Worm (Caenorhabditis elegans): ENCODE data around the gene ztf-17.
A peak's percentile ranks its signal among the peaks of the same experiment; 100 is the strongest.

The ztf-17 gene

ce11 chrII:7860221-7860928, 9.6 kb downstream of the ztf-17 start, which contains the start of gene lin-5 (continued):
- TF ChIP-seq lsy-2 (tag; optimal IDR thresholded peaks at IDR 0.05): peak in 1 of 2 experiments; percentile 86
- TF ChIP-seq dve-1 (tag; optimal IDR thresholded peaks at IDR 0.05; ENCODE audit: insufficient read depth): peak; percentile 4
- TF ChIP-seq zag-1 (tag; optimal IDR thresholded peaks at IDR 0.05): no peak
- no peak for TF ChIP-seq snpc-4 (tag; optimal IDR thresholded peaks at IDR 0.05)
- peak in 1 of 2 experiments; percentile 91 for TF ChIP-seq unc-62 (GFP tag; optimal IDR thresholded peaks at IDR 0.05 in 1 of 2)
- no peak for TF ChIP-seq unc-62 (tag; optimal IDR thresholded peaks at IDR 0.05)
- peak; percentile 58 for TF ChIP-seq T20F7.1 (GFP tag; optimal IDR thresholded peaks at IDR 0.05)

DNA sequence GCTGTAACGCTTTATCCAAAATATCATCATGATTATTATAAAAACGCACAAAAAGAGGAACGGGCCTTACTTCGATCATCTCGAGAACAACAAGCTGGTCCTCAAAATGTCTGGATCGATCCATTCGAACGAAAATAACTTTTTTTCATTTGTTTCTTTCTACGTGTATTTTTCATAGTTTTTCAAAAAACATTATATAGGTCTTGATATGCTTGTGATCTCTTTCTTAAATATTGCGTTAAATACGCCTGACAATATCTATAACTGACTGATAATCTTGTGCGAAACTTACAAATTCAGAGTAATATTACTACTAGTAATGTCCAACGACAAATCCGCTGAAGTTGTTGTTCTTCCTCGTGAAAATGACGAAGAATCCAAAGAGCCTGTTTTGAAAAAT, 11.9 kb downstream of the ztf-17 start, which contains the start of gene sds-22:
Gene sds-22, plus strand, starts transcription at position 301 of the 400 bp plus-strand sequence.
- TF ChIP-seq snpc-1.2 (GFP tag; IDR thresholded peaks at IDR 0.05): no peak
- no peak for TF ChIP-seq dpl-1 (GFP tag; optimal IDR thresholded peaks at IDR 0.05)
- TF ChIP-seq aha-1 (tag): peak; percentile 13

- TF ChIP-seq lim-7 (GFP tag; IDR thresholded peaks at IDR 0.05) (no peak), rbr-2 (tag; optimal IDR thresholded peaks at IDR 0.05) (peak; percentile 28), mes-2 (tag; optimal IDR thresholded peaks at IDR 0.05; ENCODE audit: poor library complexity, severe bottlenecking) (peak; percentile 62), dve-1 (tag; optimal IDR thresholded peaks at IDR 0.05; ENCODE audit: insufficient read depth) (peak; percentile 28), hif-1 (tag; optimal IDR thresholded peaks at IDR 0.05) (peak in 1 of 2 experiments; percentile 66), nhr-28 (tag; optimal IDR thresholded peaks at IDR 0.05) (peak; percentile 26), lir-3 (tag; optimal IDR thresholded peaks at IDR 0.05) (no peak), dpl-1 (GFP tag; optimal IDR thresholded peaks at IDR 0.05) (peak; percentile 52), T20F7.1 (GFP tag; optimal IDR thresholded peaks at IDR 0.05) (peak; percentile 98), lsy-2 (tag; optimal IDR thresholded peaks at IDR 0.05) (peak in 1 of 2 experiments; percentile 66), ceh-62 (tag; optimal IDR thresholded peaks at IDR 0.05) (no peak), attf-4 (tag; optimal IDR thresholded peaks at IDR 0.05) (no peak), hlh-30 (tag; optimal IDR thresholded peaks at IDR 0.05; ENCODE audit: insufficient read depth) (peak; percentile 4), mep-1 (tag; optimal IDR thresholded peaks at IDR 0.05) (peak; percentile 33)
These were observed 12.4 kb downstream of the ztf-17 start, which contains the start of the genes cec-3 and T09A5.15 for ce11 chrII:7857485-7858010. Gene cec-3, minus strand, starts transcription at chrII:7857600. Gene T09A5.15, plus strand, starts transcription at chrII:7857960.

DNA sequence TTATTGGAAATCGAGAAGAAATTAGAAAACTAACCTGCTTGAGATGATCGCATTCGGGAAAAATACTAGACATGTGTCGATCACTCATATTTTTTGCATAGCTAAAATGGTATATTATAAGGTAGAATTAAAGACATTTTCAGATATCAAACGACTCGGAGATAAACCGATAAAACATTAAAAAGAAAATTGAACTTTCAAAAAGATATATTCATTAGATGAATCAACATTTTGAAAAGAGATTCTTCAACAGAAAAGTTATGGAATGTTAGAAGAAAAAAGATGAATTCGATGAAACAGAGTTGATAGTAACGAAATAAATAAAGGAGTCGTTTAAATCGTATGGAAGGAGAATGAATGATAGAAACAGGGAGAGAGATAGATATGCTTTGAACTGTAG, 14.3 kb downstream of the ztf-17 start, which contains the start of gene mdmh-35:
Gene mdmh-35, minus strand, starts transcription at position 101 of the 400 bp plus-strand sequence.
- TF ChIP-seq aha-1 (tag) (peak; percentile 26), lin-39 (tag; optimal IDR thresholded peaks at IDR 0.05) (no peak)

DNA sequence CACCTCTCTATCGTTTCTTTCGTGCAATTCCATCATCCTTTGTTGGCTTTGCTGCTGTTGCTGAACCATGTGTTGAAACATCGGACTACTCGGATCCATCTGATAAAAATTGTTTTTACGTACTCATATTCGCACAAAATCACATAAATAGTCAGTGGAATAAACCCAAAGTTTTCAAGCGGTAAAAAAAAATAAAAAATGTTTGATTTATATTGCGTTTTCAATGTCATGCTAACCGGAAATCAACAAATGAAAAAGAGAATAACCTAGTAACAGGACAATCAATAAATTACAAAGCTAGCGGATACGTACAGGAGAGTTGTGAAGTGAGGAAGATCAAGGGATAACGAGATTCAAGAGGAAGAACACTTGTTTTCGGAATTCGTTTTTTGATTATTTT, 15.0 kb downstream of the ztf-17 start, which contains the start of gene mdt-10:
Gene mdt-10, minus strand, starts transcription at position 101 of the 400 bp plus-strand sequence.
- TF ChIP-seq lin-39 (tag; optimal IDR thresholded peaks at IDR 0.05): no peak
- TF ChIP-seq daf-8 (GFP tag; IDR thresholded peaks at IDR 0.05): no peak
- no peak for TF ChIP-seq nhr-11 (tag; optimal IDR thresholded peaks at IDR 0.05)
- TF ChIP-seq hlh-11 (tag; optimal IDR thresholded peaks at IDR 0.05): no peak
- no peak for TF ChIP-seq spr-3 (GFP tag; optimal IDR thresholded peaks at IDR 0.05)
- TF ChIP-seq nhr-42 (GFP tag; IDR thresholded peaks at IDR 0.05): no peak
- TF ChIP-seq egl-27 (tag; optimal IDR thresholded peaks at IDR 0.05): no peak
- no peak for TF ChIP-seq F49E8.2 (tag; optimal IDR thresholded peaks at IDR 0.05; ENCODE audit: borderline replicate concordance)
- no peak for TF ChIP-seq rbr-2 (tag; optimal IDR thresholded peaks at IDR 0.05)
- TF ChIP-seq snpc-4 (tag; optimal IDR thresholded peaks at IDR 0.05): no peak
- no peak for TF ChIP-seq aha-1 (tag)
- TF ChIP-seq dmd-9 (GFP tag; IDR thresholded peaks at IDR 0.05): no peak
- TF ChIP-seq lin-15B (tag; optimal IDR thresholded peaks at IDR 0.05): no peak
